Fruit fly (Drosophila melanogaster): ENCODE results near the gene CG43638.

DNA sequence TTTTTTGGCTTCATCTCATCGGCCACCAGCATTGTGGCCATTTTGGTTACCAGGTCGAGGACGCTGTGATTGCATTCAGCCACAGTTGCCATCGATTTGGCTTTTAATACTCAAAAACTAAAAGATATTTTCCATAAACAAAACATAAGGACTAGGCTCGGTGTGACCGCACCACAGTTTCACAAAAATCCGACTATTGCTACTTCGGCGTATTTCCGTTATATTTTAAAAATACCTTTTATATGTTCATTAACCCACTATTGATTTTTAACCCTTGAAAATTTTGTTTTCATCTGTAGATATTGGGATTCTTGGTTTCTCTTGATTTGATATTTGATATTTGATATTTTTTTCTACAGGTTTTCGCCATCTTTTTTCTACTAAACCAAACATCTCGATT, 46.4 kb upstream of the CG43638 start, which contains the start of gene Grip163:
- TF ChIP-seq CG8478 (optimal IDR thresholded peaks at IDR 0.05): no peak
- TF ChIP-seq CTCF (optimal IDR thresholded peaks at IDR 0.05): no peak
